Fruit fly (Drosophila melanogaster) whole organism, embryonic: ENCODE measurements around the gene shd.

Experiments
- Atf3 ChIP-seq: fragments of 200-800 bp; sonication (Bioruptor generic); optimal IDR thresholded peaks from 3 replicates; lab custom pipeline; 2016; ENCODE audit warnings: missing biosample characterization, missing genetic modification characterization
- CG1024 ChIP-seq: fragments of 200-800 bp; sonication (Bioruptor generic); IDR thresholded peaks from 2 replicates; pipeline ENCODE4 v1.3.6; 2022; ENCODE audit warnings: missing biosample characterization, missing genetic modification characterization
- CG10959 ChIP-seq: fragments of 200-800 bp; sonication (Bioruptor generic); IDR thresholded peaks from 2 replicates; pipeline ENCODE4 v1.3.6; 2022; ENCODE audit warnings: missing biosample characterization, missing genetic modification characterization
- CG11695 ChIP-seq: fragments of 200-800 bp; sonication (Bioruptor generic); IDR thresholded peaks from 3 replicates; pipeline ENCODE4 v1.3.6; 2022; ENCODE audit warnings: missing biosample characterization, missing genetic modification characterization
- CG12219 ChIP-seq: fragments of 200-800 bp; sonication (Bioruptor generic); optimal IDR thresholded peaks from 3 replicates; lab custom pipeline; 2018; ENCODE audit warnings: missing biosample characterization, mild to moderate bottlenecking, missing genetic modification characterization
- CG12391 ChIP-seq: fragments of 200-800 bp; sonication (Bioruptor generic); optimal IDR thresholded peaks from 3 replicates; lab custom pipeline; 2018; ENCODE audit warnings: missing biosample characterization, mild to moderate bottlenecking, missing genetic modification characterization, moderate library complexity
- CG14441 ChIP-seq: fragments of 200-800 bp; sonication (Bioruptor generic); IDR thresholded peaks from 2 replicates; pipeline ENCODE4 v1.3.6; 2022; ENCODE audit warnings: missing biosample characterization, missing genetic modification characterization
- CG14965 ChIP-seq: fragments of 200-800 bp; sonication (Bioruptor generic); optimal IDR thresholded peaks from 2 replicates; lab custom pipeline; 2016; ENCODE audit warnings: missing biosample characterization, missing genetic modification characterization, borderline replicate concordance
- CG15696 ChIP-seq: fragments of 200-800 bp; sonication (Bioruptor generic); optimal IDR thresholded peaks from 2 replicates; lab custom pipeline; 2019; ENCODE audit warnings: missing biosample characterization, mild to moderate bottlenecking, missing genetic modification characterization, moderate library complexity
- CG1603 ChIP-seq: fragments of 200-800 bp; sonication (Bioruptor generic); optimal IDR thresholded peaks from 2 replicates; lab custom pipeline; 2019; ENCODE audit warnings: missing biosample characterization, mild to moderate bottlenecking, missing genetic modification characterization, moderate library complexity
- CG17359 ChIP-seq: fragments of 200-800 bp; sonication (Bioruptor generic); optimal IDR thresholded peaks from 3 replicates; lab custom pipeline; 2018; ENCODE audit warnings: missing biosample characterization, mild to moderate bottlenecking, missing genetic modification characterization, moderate library complexity
- CG18262 ChIP-seq: fragments of 200-800 bp; optimal IDR thresholded peaks from 3 replicates; lab custom pipeline; 2019; ENCODE audit warnings: missing biosample characterization, mild to moderate bottlenecking, missing genetic modification characterization, moderate library complexity
- CG18764 ChIP-seq: fragments of 200-800 bp; sonication (Bioruptor generic); optimal IDR thresholded peaks from 3 replicates; lab custom pipeline; 2016; ENCODE audit warnings: missing biosample characterization, missing genetic modification characterization
- CG2129 ChIP-seq: fragments of 200-800 bp; sonication (Bioruptor generic); IDR thresholded peaks from 2 replicates; pipeline ENCODE4 v1.3.6; 2022; ENCODE audit warnings: missing biosample characterization, missing genetic modification characterization; ENCODE audit not compliant: partially characterized antibody
- CG2678 ChIP-seq: fragments of 200-800 bp; sonication (Bioruptor generic); optimal IDR thresholded peaks from 3 replicates; lab custom pipeline; 2019; ENCODE audit warnings: missing biosample characterization, mild to moderate bottlenecking, missing genetic modification characterization, moderate library complexity
- CG31441 ChIP-seq: fragments of 200-800 bp; sonication (Bioruptor generic); IDR thresholded peaks from 2 replicates; pipeline ENCODE4 v1.3.6; 2022; ENCODE audit warnings: missing biosample characterization, missing genetic modification characterization
- CG3995 ChIP-seq: fragments of 200-800 bp; sonication (Bioruptor generic); optimal IDR thresholded peaks from 3 replicates; lab custom pipeline; 2016; ENCODE audit warnings: missing biosample characterization, missing genetic modification characterization
- CG5953 ChIP-seq: fragments of 200-800 bp; sonication (Bioruptor generic); IDR thresholded peaks from 2 replicates; pipeline ENCODE4 v1.3.6; 2022; ENCODE audit warnings: missing biosample characterization, missing genetic modification characterization
- CG6791 ChIP-seq: fragments of 200-800 bp; sonication (Bioruptor generic); IDR thresholded peaks from 3 replicates; pipeline ENCODE4 v1.3.6; 2022; ENCODE audit warnings: missing biosample characterization, missing genetic modification characterization; ENCODE audit not compliant: partially characterized antibody
- CG7271 ChIP-seq: fragments of 200-800 bp; sonication (Bioruptor generic); optimal IDR thresholded peaks from 2 replicates; lab custom pipeline; 2018; ENCODE audit warnings: missing biosample characterization, mild to moderate bottlenecking, missing genetic modification characterization, moderate library complexity
- CG8089 ChIP-seq: fragments of 200-800 bp; sonication (Bioruptor generic); optimal IDR thresholded peaks from 3 replicates; lab custom pipeline; 2016; ENCODE audit warnings: missing biosample characterization, missing genetic modification characterization
- CG8478 ChIP-seq: fragments of >200 bp; optimal IDR thresholded peaks from 2 replicates; lab custom pipeline; 2018
- Camta ChIP-seq: fragments of 200-800 bp; sonication (Bioruptor generic); optimal IDR thresholded peaks from 2 replicates; lab custom pipeline; 2016; ENCODE audit warnings: missing biosample characterization, missing genetic modification characterization
- CoRest ChIP-seq: fragments of 200-800 bp; sonication (Bioruptor generic); optimal IDR thresholded peaks from 3 replicates; lab custom pipeline; 2018; ENCODE audit warnings: missing biosample characterization, mild to moderate bottlenecking, missing genetic modification characterization, moderate library complexity
- Deaf1 ChIP-seq: fragments of 200-800 bp; optimal IDR thresholded peaks from 3 replicates; lab custom pipeline; 2019; ENCODE audit warnings: missing biosample characterization, mild to moderate bottlenecking, missing genetic modification characterization, moderate library complexity
- Dek ChIP-seq: fragments of 200-800 bp; sonication (Bioruptor generic); optimal IDR thresholded peaks from 3 replicates; lab custom pipeline; 2019; ENCODE audit warnings: missing biosample characterization, mild to moderate bottlenecking, missing genetic modification characterization, moderate library complexity
- Fer3 ChIP-seq: fragments of 200-800 bp; sonication (Bioruptor generic); optimal IDR thresholded peaks from 2 replicates; lab custom pipeline; 2018; ENCODE audit warnings: missing biosample characterization, mild to moderate bottlenecking, missing genetic modification characterization, moderate library complexity
- Hsf ChIP-seq: fragments of 200-800 bp; sonication (Bioruptor generic); optimal IDR thresholded peaks from 3 replicates; lab custom pipeline; 2016; ENCODE audit warnings: missing biosample characterization, missing genetic modification characterization
- Lpt ChIP-seq: fragments of >200 bp; optimal IDR thresholded peaks from 2 replicates; lab custom pipeline; 2018; ENCODE audit warnings: missing biosample characterization, missing genetic modification characterization
- Mad ChIP-seq: fragments of 200-800 bp; sonication (Bioruptor generic); optimal IDR thresholded peaks from 2 replicates; lab custom pipeline; 2016; ENCODE audit warnings: missing biosample characterization, missing genetic modification characterization
- Nf-YC ChIP-seq: fragments of 200-800 bp; optimal IDR thresholded peaks from 3 replicates; lab custom pipeline; 2019; ENCODE audit warnings: missing biosample characterization, mild to moderate bottlenecking, missing genetic modification characterization, moderate library complexity
- Sin3A ChIP-seq: fragments of >200 bp; optimal IDR thresholded peaks from 2 replicates; lab custom pipeline; 2018
- Taf1 ChIP-seq: fragments of 200-800 bp; sonication (Bioruptor generic); IDR thresholded peaks from 2 replicates; pipeline ENCODE4 v1.3.6; 2022; ENCODE audit warnings: missing biosample characterization, missing genetic modification characterization
- crp ChIP-seq, 2 experiments: fragments of 200-800 bp; sonication (Bioruptor generic); optimal IDR thresholded peaks; 2 replicates in 1 of 2; 3 replicates in 1 of 2; lab custom pipeline; 2017; ENCODE audit warnings: missing biosample characterization in 2 of 2, missing genetic modification characterization in 2 of 2, mild to moderate bottlenecking in 1 of 2, moderate library complexity in 1 of 2
- danr ChIP-seq: fragments of 200-800 bp; sonication (Bioruptor generic); IDR thresholded peaks from 2 replicates; pipeline ENCODE4 v1.3.6; 2022; ENCODE audit warnings: missing biosample characterization, missing genetic modification characterization
- disco-r ChIP-seq: fragments of 200-800 bp; sonication (Bioruptor generic); optimal IDR thresholded peaks from 2 replicates; lab custom pipeline; 2016; ENCODE audit warnings: missing biosample characterization, missing genetic modification characterization
- dpn ChIP-seq, 2 experiments: fragments of 200-800 bp; sonication (Bioruptor generic); optimal IDR thresholded peaks; 3 replicates each; lab custom pipeline; 2016; ENCODE audit warnings: missing biosample characterization in 2 of 2, missing genetic modification characterization in 2 of 2
- fru ChIP-seq: fragments of >200 bp; optimal IDR thresholded peaks from 2 replicates; lab custom pipeline; 2017
- gt ChIP-seq: fragments of 200-800 bp; sonication (Bioruptor generic); IDR thresholded peaks from 2 replicates; pipeline ENCODE4 v1.3.6; 2022; ENCODE audit warnings: missing biosample characterization, missing genetic modification characterization
- kay ChIP-seq: fragments of 200-800 bp; sonication (Bioruptor generic); optimal IDR thresholded peaks from 2 replicates; lab custom pipeline; 2016; ENCODE audit warnings: missing biosample characterization, missing genetic modification characterization
- klu ChIP-seq: fragments of 200-800 bp; sonication (Bioruptor generic); IDR thresholded peaks from 2 replicates; pipeline ENCODE4 v1.3.6; 2022; ENCODE audit warnings: missing biosample characterization, missing genetic modification characterization
- lola ChIP-seq, 3 experiments: fragments of >200 bp in 2 of 3; fragments of 200-800 bp in 1 of 3; sonication (Bioruptor generic) in 1 of 3; optimal IDR thresholded peaks; 2 replicates each; lab custom pipeline; 2017 to 2019; ENCODE audit warnings: missing biosample characterization in 3 of 3, missing genetic modification characterization in 3 of 3, mild to moderate bottlenecking in 1 of 3, moderate library complexity in 1 of 3
- nom ChIP-seq: fragments of 200-800 bp; sonication (Bioruptor generic); optimal IDR thresholded peaks from 2 replicates; lab custom pipeline; 2017; ENCODE audit warnings: missing biosample characterization, missing genetic modification characterization, mild to moderate bottlenecking, moderate library complexity, missing genetic modification reagents
- p53 ChIP-seq: fragments of 200-800 bp; sonication (Bioruptor generic); optimal IDR thresholded peaks from 2 replicates; lab custom pipeline; 2016; ENCODE audit warnings: missing biosample characterization, missing genetic modification characterization
- pfk ChIP-seq: fragments of 200-800 bp; sonication (Bioruptor generic); optimal IDR thresholded peaks from 2 replicates; lab custom pipeline; 2018; ENCODE audit warnings: missing biosample characterization, mild to moderate bottlenecking, missing genetic modification characterization, moderate library complexity
- salm ChIP-seq: fragments of 200-800 bp; sonication (Bioruptor generic); optimal IDR thresholded peaks from 2 replicates; lab custom pipeline; 2018; ENCODE audit warnings: missing biosample characterization, mild to moderate bottlenecking, missing genetic modification characterization
- seq ChIP-seq: fragments of 200-800 bp; sonication (Bioruptor generic); IDR thresholded peaks from 2 replicates; pipeline ENCODE4 v1.3.6; 2022; ENCODE audit warnings: missing biosample characterization, missing genetic modification characterization
- slbo ChIP-seq: fragments of 200-800 bp; sonication (Bioruptor generic); IDR thresholded peaks from 2 replicates; pipeline ENCODE4 v1.3.6; 2022; ENCODE audit warnings: missing biosample characterization, missing genetic modification characterization
- slp2 ChIP-seq: fragments of 200-800 bp; sonication (Bioruptor generic); optimal IDR thresholded peaks from 2 replicates; lab custom pipeline; 2016; ENCODE audit warnings: missing biosample characterization, missing genetic modification characterization
- stwl ChIP-seq: fragments of 200-800 bp; sonication (Bioruptor generic); optimal IDR thresholded peaks from 3 replicates; lab custom pipeline; 2018; ENCODE audit warnings: missing biosample characterization, mild to moderate bottlenecking, missing genetic modification characterization, moderate library complexity
- tup ChIP-seq: fragments of 200-800 bp; sonication (Bioruptor generic); optimal IDR thresholded peaks from 2 replicates; lab custom pipeline; 2016; ENCODE audit warnings: missing biosample characterization, mild to moderate bottlenecking, missing genetic modification characterization, moderate library complexity
- unc-4 ChIP-seq: fragments of 200-800 bp; sonication (Bioruptor generic); IDR thresholded peaks from 2 replicates; pipeline ENCODE4 v1.3.6; 2022; ENCODE audit warnings: missing biosample characterization, missing genetic modification characterization; ENCODE audit not compliant: partially characterized antibody

Gene shd

dm6 chr3L:14622457-14622899 is 8.2 kb downstream of the shd start, which contains the start of gene CG9628 (continued):
- TF ChIP-seq CG1603 (peak; percentile 15), salm (tag; lab: Kevin White, UChicago) (no peak), fru (lab: Kevin White, UChicago) (no peak), CG11695 (GFP tag; lab: Robert Waterston, UW) (no peak), nom (GFP tag; lab: Kevin White, UChicago) (peak; percentile 21), Fer3 (peak; percentile 12), unc-4 (GFP tag; lab: Robert Waterston, UW) (peak; percentile 38; the same call in 1 of the 2 replicates), Nf-YC (no peak), CG1024 (GFP tag; lab: Robert Waterston, UW) (peak; percentile 49; the same call in 1 of the 2 replicates), CG17359 (tag; lab: Kevin White, UChicago) (no peak), CG10959 (GFP tag; lab: Robert Waterston, UW) (no peak), pfk (GFP tag; lab: Kevin White, UChicago) (no peak), Camta (GFP tag; lab: Kevin White, UChicago) (no peak), slp2 (no peak), kay (GFP tag; lab: Kevin White, UChicago) (no peak), CG6791 (no peak), CG31441 (GFP tag; lab: Robert Waterston, UW) (no peak), danr (GFP tag; lab: Robert Waterston, UW) (no peak), slbo (GFP tag; lab: Robert Waterston, UW) (peak; percentile 60), crp (GFP tag; optimal IDR thresholded peaks at IDR 0.05; lab: Kevin White, UChicago) (no peak), Lpt (GFP tag; lab: Kevin White, UChicago) (no peak), klu (GFP tag; lab: Robert Waterston, UW) (no peak), CG15696 (tag; lab: Kevin White, UChicago) (no peak), lola (GFP tag; optimal IDR thresholded peaks at IDR 0.05; lab: Kevin White, UChicago) (no peak), Dek (tag; lab: Kevin White, UChicago) (no peak), p53 (GFP tag; lab: Kevin White, UChicago) (no peak), Atf3 (GFP tag; lab: Kevin White, UChicago) (no peak), Taf1 (GFP tag; lab: Robert Waterston, UW) (no peak), CG2129 (no peak), disco-r (GFP tag; lab: Kevin White, UChicago) (no peak), CG14965 (GFP tag; lab: Kevin White, UChicago) (no peak), CG5953 (GFP tag; lab: Robert Waterston, UW) (no peak), CG2678 (peak; percentile 49), CG3995 (no peak), CG14441 (peak; percentile 70), Hsf (GFP tag; lab: Kevin White, UChicago) (no peak), stwl (tag; lab: Kevin White, UChicago) (no peak), gt (no peak), CoRest (tag; lab: Kevin White, UChicago) (no peak), Mad (GFP tag; lab: Kevin White, UChicago) (no peak), CG12219 (GFP tag; lab: Kevin White, UChicago) (no peak), dpn (GFP tag; optimal IDR thresholded peaks at IDR 0.05; lab: Kevin White, UChicago) (no peak), CG8089 (GFP tag; lab: Kevin White, UChicago) (no peak), CG12391 (tag; lab: Kevin White, UChicago) (no peak), CG18764 (GFP tag; lab: Kevin White, UChicago) (peak; percentile 14), CG7271 (tag; lab: Kevin White, UChicago) (no peak), Sin3A (lab: Kevin White, UChicago) (no peak), CG8478 (lab: Kevin White, UChicago) (no peak), tup (GFP tag; lab: Kevin White, UChicago) (no peak), seq (GFP tag; lab: Robert Waterston, UW) (no peak), CG18262 (tag; lab: Kevin White, UChicago) (peak; percentile 5), Deaf1 (tag; lab: Kevin White, UChicago) (peak; percentile 68)
